Worm (Caenorhabditis elegans): Measurements from ENCODE around the gene sdz-36.

sdz-36 gene

DNA sequence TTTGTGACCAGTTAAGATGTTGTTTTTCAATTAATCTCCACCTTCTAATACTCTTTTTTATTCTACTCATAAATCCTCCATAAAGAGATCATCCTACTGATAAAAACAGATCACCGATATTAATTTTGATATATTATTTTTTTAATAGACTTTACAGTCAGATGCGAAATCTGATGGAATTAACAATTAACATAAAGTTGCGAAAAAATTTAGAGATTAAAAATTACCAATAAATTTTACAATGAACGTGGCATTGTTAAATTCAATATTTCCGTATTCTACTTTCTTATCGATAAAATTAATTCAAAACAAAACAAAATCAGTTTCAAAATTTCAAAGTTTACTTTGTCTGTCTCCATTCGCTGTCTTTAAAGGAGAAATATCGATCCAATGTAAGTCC lies 22.0 kb downstream of the sdz-36 start, which contains the start of gene K01H12.4:
K01H12.4 (plus strand) TSS at position 301 of the 400 bp plus-strand sequence.
- TF ChIP-seq mep-1 (tag; optimal IDR thresholded peaks at IDR 0.05), result no peak
- no peak for TF ChIP-seq dsc-1 (tag; optimal IDR thresholded peaks at IDR 0.05)
- no peak for TF ChIP-seq aha-1 (tag; optimal IDR thresholded peaks at IDR 0.05)
- no peak for TF ChIP-seq pqm-1 (tag; optimal IDR thresholded peaks at IDR 0.05)
- TF ChIP-seq ztf-4 (tag; optimal IDR thresholded peaks at IDR 0.05), result no peak
- no peak for TF ChIP-seq unc-30 (tag; optimal IDR thresholded peaks at IDR 0.05)
- TF ChIP-seq aly-2 (tag; optimal IDR thresholded peaks at IDR 0.05), result no peak
- no peak for TF ChIP-seq nhr-47 (tag; optimal IDR thresholded peaks at IDR 0.05)
- no peak for TF ChIP-seq lsy-2 (tag; optimal IDR thresholded peaks at IDR 0.05)
- no peak for TF ChIP-seq egl-13 (tag; optimal IDR thresholded peaks at IDR 0.05)
- TF ChIP-seq ceh-88 (GFP tag; IDR thresholded peaks at IDR 0.05), result no peak
- no peak for TF ChIP-seq nhr-28 (tag; optimal IDR thresholded peaks at IDR 0.05)
- no peak for TF ChIP-seq zag-1 (tag; optimal IDR thresholded peaks at IDR 0.05)
- no peak for TF ChIP-seq lir-3 (tag; optimal IDR thresholded peaks at IDR 0.05; ENCODE audit: poor library complexity)
- no peak for TF ChIP-seq lin-15B (tag; optimal IDR thresholded peaks at IDR 0.05)
- TF ChIP-seq grh-1 (GFP tag; IDR thresholded peaks at IDR 0.05), result no peak
- no peak for TF ChIP-seq blmp-1 (tag; optimal IDR thresholded peaks at IDR 0.05)
- TF ChIP-seq hpl-2 (GFP tag; optimal IDR thresholded peaks at IDR 0.05), result no peak
- TF ChIP-seq snu-23 (GFP tag; optimal IDR thresholded peaks at IDR 0.05), result no peak
- TF ChIP-seq unc-86 (tag; optimal IDR thresholded peaks at IDR 0.05), result no peak

DNA sequence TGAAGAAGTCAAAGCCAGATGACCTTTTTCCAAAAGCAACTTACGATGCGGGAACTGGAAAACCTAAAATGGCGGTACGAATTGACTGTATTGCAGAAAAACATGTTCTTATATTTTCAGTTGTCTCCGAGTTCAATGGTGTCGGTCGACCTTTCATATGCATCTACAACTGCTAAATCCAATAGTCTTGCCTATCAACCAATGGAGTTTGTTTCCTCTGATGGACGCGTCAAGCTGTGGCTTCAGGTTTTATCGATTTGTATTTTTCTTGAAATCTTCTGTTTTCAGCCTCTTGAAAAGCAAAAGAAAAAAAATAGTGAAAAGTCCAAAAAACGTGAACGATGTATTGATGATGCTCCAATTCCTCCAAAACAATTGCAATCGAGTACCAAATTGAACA lies 23.5 kb downstream of the sdz-36 start:
- no peak for TF ChIP-seq efl-1 (optimal IDR thresholded peaks at IDR 0.05)
- peak in 1 of 2 experiments; percentile 48 for TF ChIP-seq efl-1 (GFP tag; optimal IDR thresholded peaks at IDR 0.05 in 1 of 2)
- TF ChIP-seq nhr-85 (tag), result no peak
- TF ChIP-seq ces-1 (GFP tag; optimal IDR thresholded peaks at IDR 0.05), result no peak
- TF ChIP-seq unc-62 (GFP tag; optimal IDR thresholded peaks at IDR 0.05), result no peak
- no peak for TF ChIP-seq grh-1 (GFP tag; IDR thresholded peaks at IDR 0.05)

ce11 chrIV:9716490-9716889 lies 25.7 kb downstream of the sdz-36 start:
- TF ChIP-seq blmp-1 (tag; optimal IDR thresholded peaks at IDR 0.05), result peak; percentile 98
- TF ChIP-seq snu-23 (GFP tag; optimal IDR thresholded peaks at IDR 0.05), result peak; percentile 33
- peak; percentile 59 for TF ChIP-seq nhr-85 (tag)
- TF ChIP-seq elt-3 (tag; optimal IDR thresholded peaks at IDR 0.05), result peak in 5 of 6 experiments; percentile 49 to 81 (median 66)
- no peak for TF ChIP-seq unc-86 (tag; optimal IDR thresholded peaks at IDR 0.05)
- TF ChIP-seq efl-1 (optimal IDR thresholded peaks at IDR 0.05), result no peak
- TF ChIP-seq efl-1 (GFP tag; optimal IDR thresholded peaks at IDR 0.05 in 1 of 2), result peak in 1 of 2 experiments; percentile 6
- TF ChIP-seq mep-1 (tag; optimal IDR thresholded peaks at IDR 0.05), result peak; percentile 30
- TF ChIP-seq egl-13 (tag; optimal IDR thresholded peaks at IDR 0.05), result no peak
- TF ChIP-seq lin-35 (GFP tag; optimal IDR thresholded peaks at IDR 0.05), result peak in 1 of 2 experiments; percentile 50
- peak; percentile 36 for TF ChIP-seq nhr-71 (tag; optimal IDR thresholded peaks at IDR 0.05)
- no peak for TF ChIP-seq hlh-17 (GFP tag; optimal IDR thresholded peaks at IDR 0.05; ENCODE audit: borderline replicate concordance)
- peak; percentile 64 for TF ChIP-seq lin-14 (GFP tag; optimal IDR thresholded peaks at IDR 0.05)
- TF ChIP-seq lsy-2 (tag; optimal IDR thresholded peaks at IDR 0.05), result peak in 1 of 2 experiments; percentile 40
- TF ChIP-seq nhr-20 (tag; optimal IDR thresholded peaks at IDR 0.05), result peak; percentile 41
- no peak for TF ChIP-seq dsc-1 (tag; optimal IDR thresholded peaks at IDR 0.05)
- peak; percentile 56 for TF ChIP-seq elt-2 (tag; optimal IDR thresholded peaks at IDR 0.05)
- peak; percentile 5 for TF ChIP-seq ztf-4 (tag; optimal IDR thresholded peaks at IDR 0.05)
- peak; percentile 14 for TF ChIP-seq C16A3.4 (tag; optimal IDR thresholded peaks at IDR 0.05)

ce11 chrIV:9717844-9718243 lies 27.1 kb downstream of the sdz-36 start:
- TF ChIP-seq ztf-11 (tag; optimal IDR thresholded peaks at IDR 0.05) (no peak), nhr-90 (tag; optimal IDR thresholded peaks at IDR 0.05; ENCODE audit: poor library complexity) (no peak), lin-35 (GFP tag; optimal IDR thresholded peaks at IDR 0.05) (no peak), fos-1 (tag; optimal IDR thresholded peaks at IDR 0.05) (no peak)

All from whole organism, L1 larva.